Fruit fly (Drosophila melanogaster): Measurements from ENCODE around the gene RpL26.
A peak's percentile ranks its signal among the peaks of the same experiment; 100 is the strongest.

RpL26 gene

DNA sequence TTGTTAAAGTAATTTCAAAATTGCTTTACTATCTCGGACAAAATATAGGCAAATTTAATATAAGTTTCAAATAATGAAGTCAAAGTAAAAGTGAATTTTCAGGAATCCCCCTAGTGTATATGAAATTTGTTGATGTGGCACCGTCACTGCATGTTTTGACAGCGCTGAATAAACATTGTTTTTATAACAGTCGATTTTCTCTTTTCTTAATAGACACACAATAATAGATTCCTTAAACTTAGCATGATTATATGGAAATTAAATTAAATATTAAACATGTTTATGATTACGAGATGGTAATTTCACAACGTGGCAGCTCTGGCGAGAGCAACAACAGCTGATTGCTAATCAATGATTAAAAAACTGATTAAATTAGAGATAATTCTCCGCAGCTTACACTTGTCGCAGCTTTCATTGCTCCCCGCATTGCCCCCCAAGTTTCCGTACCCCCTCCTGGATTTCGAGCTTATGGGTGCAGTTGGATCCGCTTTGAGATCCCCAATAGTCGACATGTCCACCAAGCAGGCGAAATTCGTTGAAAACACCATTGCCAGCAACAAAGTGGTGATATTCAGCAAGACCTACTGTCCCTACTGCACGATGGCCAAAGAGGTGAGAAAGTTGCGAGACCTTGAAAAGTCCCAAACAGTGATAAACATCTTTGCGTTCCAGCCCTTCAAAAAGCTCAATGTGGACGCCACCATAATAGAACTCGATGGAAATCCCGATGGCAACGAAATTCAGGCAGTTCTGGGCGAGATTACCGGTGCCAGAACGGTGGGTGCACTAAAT, 29.4 kb upstream of the RpL26 start, which contains the start of gene Grx1 (continued):
- TF ChIP-seq caup (GFP tag; optimal IDR thresholded peaks at IDR 0.05; ENCODE audit: severe bottlenecking) (peak; percentile 47), Fer1 (GFP tag; optimal IDR thresholded peaks at IDR 0.05) (peak; percentile 39), Six4 (GFP tag; optimal IDR thresholded peaks at IDR 0.05) (peak; percentile 36), fd102C (GFP tag; optimal IDR thresholded peaks at IDR 0.05) (no peak), CG34422 (GFP tag; IDR thresholded peaks at IDR 0.05) (no peak), CG18764 (GFP tag; optimal IDR thresholded peaks at IDR 0.05) (peak; percentile 55), nau (GFP tag; optimal IDR thresholded peaks at IDR 0.05) (no peak), slou (GFP tag; optimal IDR thresholded peaks at IDR 0.05) (no peak), Ets65A (GFP tag) (peak; percentile 95), CG16813 (GFP tag; IDR thresholded peaks at IDR 0.05; ENCODE audit: partially characterized antibody) (no peak), Atf3 (GFP tag; optimal IDR thresholded peaks at IDR 0.05) (peak; percentile 8), CG11723 (GFP tag; optimal IDR thresholded peaks at IDR 0.05) (no peak), CG2120 (GFP tag; optimal IDR thresholded peaks at IDR 0.05) (peak; percentile 68), pros (GFP tag; optimal IDR thresholded peaks at IDR 0.05) (no peak), tio (GFP tag; optimal IDR thresholded peaks at IDR 0.05) (peak; percentile 15), Hsf (GFP tag; optimal IDR thresholded peaks at IDR 0.05) (peak; percentile 63), CG17912 (GFP tag; optimal IDR thresholded peaks at IDR 0.05) (no peak), CG14860 (GFP tag; IDR thresholded peaks at IDR 0.05; ENCODE audit: partially characterized antibody) (no peak), Asciz (GFP tag; optimal IDR thresholded peaks at IDR 0.05) (peak; percentile 50), NfI (GFP tag; optimal IDR thresholded peaks at IDR 0.05) (peak; percentile 51), wor (GFP tag; IDR thresholded peaks at IDR 0.05) (no peak), az2 (GFP tag; optimal IDR thresholded peaks at IDR 0.05) (peak; percentile 69), gt (GFP tag; IDR thresholded peaks at IDR 0.05) (no peak), Side (GFP tag; optimal IDR thresholded peaks at IDR 0.05) (no peak), Ets97D (GFP tag; optimal IDR thresholded peaks at IDR 0.05) (peak; percentile 14), repo (GFP tag; optimal IDR thresholded peaks at IDR 0.05) (no peak), NK7.1 (GFP tag; optimal IDR thresholded peaks at IDR 0.05) (no peak), CG6689 (GFP tag; IDR thresholded peaks at IDR 0.05) (peak; percentile 61), Atf-2 (GFP tag; optimal IDR thresholded peaks at IDR 0.05) (peak; percentile 36), chinmo (GFP tag; IDR thresholded peaks at IDR 0.05; ENCODE audit: partially characterized antibody) (no peak), Dref (GFP tag; IDR thresholded peaks at IDR 0.05) (no peak), Drgx (GFP tag; IDR thresholded peaks at IDR 0.05) (peak; percentile 34; the same call in 1 of the 2 replicates), ttk (GFP tag; IDR thresholded peaks at IDR 0.05) (no peak), CG17361 (GFP tag; IDR thresholded peaks at IDR 0.05) (peak; percentile 71; the same call in 2 of the 3 replicates), C15 (GFP tag; IDR thresholded peaks at IDR 0.05) (no peak), CG16863 (GFP tag; optimal IDR thresholded peaks at IDR 0.05) (peak; percentile 27), CG7963 (GFP tag; IDR thresholded peaks at IDR 0.05; ENCODE audit: partially characterized antibody) (no peak), Trl (optimal IDR thresholded peaks at IDR 0.05) (no peak), Trl (GFP tag; optimal IDR thresholded peaks at IDR 0.05) (peak; percentile 23), lilli (GFP tag; optimal IDR thresholded peaks at IDR 0.05) (peak; percentile 80), Stat92E (GFP tag; optimal IDR thresholded peaks at IDR 0.05) (no peak), sens (GFP tag) (peak; percentile 95), NC2α (GFP tag; optimal IDR thresholded peaks at IDR 0.05) (no peak), ftz-f1 (GFP tag; optimal IDR thresholded peaks at IDR 0.05) (peak; percentile 60), CG10565 (GFP tag; optimal IDR thresholded peaks at IDR 0.05) (no peak), corto (GFP tag; optimal IDR thresholded peaks at IDR 0.05) (peak; percentile 36), gce (GFP tag; IDR thresholded peaks at IDR 0.05) (no peak), CG15269 (tag; optimal IDR thresholded peaks at IDR 0.05) (peak; percentile 75), CG10274 (GFP tag; optimal IDR thresholded peaks at IDR 0.05) (no peak), Nf-YB (GFP tag; optimal IDR thresholded peaks at IDR 0.05) (peak; percentile 37)
